Worm (Caenorhabditis elegans) whole organism, early embryonic: ENCODE data around the gene F54D5.5.

Experiments
- flt-1 ChIP-seq: fragments of 200-800 bp; sonication (Bioruptor generic); IDR thresholded peaks from 2 replicates; pipeline ENCODE4 v1.3.6; 2022; ENCODE audit warnings: missing genetic modification characterization, missing compliant biosample characterization
- hmg-4 ChIP-seq: fragments of 200-800 bp; sonication (Bioruptor generic); optimal IDR thresholded peaks from 2 replicates; lab custom pipeline; 2018; ENCODE audit warnings: mild to moderate bottlenecking, missing genetic modification characterization, missing compliant biosample characterization
- scrt-1 ChIP-seq: fragments of 200-800 bp; sonication (Bioruptor generic); IDR thresholded peaks from 2 replicates; pipeline ENCODE4 v1.3.6; 2022; ENCODE audit warnings: missing genetic modification characterization, missing compliant biosample characterization

- TF ChIP-seq hmg-4 (GFP tag; lab: Kevin White, UChicago), result no peak
- no peak for TF ChIP-seq scrt-1 (GFP tag; lab: Robert Waterston, UW)
- no peak for TF ChIP-seq flt-1 (GFP tag; lab: Robert Waterston, UW)
Measured at ce11 chrII:11600711-11601110, 33.9 kb upstream of the F54D5.5 start, which contains the start of gene F07A11.4.
